Worm (Caenorhabditis elegans) whole organism, young adult: ENCODE data around the gene igdb-1.

Experiments
- B0019.2 ChIP-seq: fragments of 200-800 bp; sonication (Bioruptor generic); conservative IDR thresholded peaks from 2 replicates; pipeline ENCODE4 v1.3.6; 2022; ENCODE audit warnings: missing genetic modification reagents, missing genetic modification characterization, missing compliant biosample characterization
- D2030.7 ChIP-seq: fragments of 200-800 bp; sonication (Bioruptor generic); IDR thresholded peaks from 2 replicates; pipeline ENCODE4 v1.3.6; 2022; ENCODE audit warnings: missing genetic modification reagents, missing genetic modification characterization, missing compliant biosample characterization
- F57A8.1 ChIP-seq: fragments of 200-800 bp; sonication (Bioruptor generic); optimal IDR thresholded peaks from 2 replicates; lab custom pipeline; 2018; ENCODE audit warnings: mild to moderate bottlenecking, missing genetic modification characterization, moderate library complexity, missing compliant biosample characterization
- T26A5.8 ChIP-seq: sonication (generic microtip); optimal IDR thresholded peaks from 2 replicates; lab custom pipeline; 2016; ENCODE audit warnings: missing genetic modification characterization, missing compliant biosample characterization
- Y67H2A.10 ChIP-seq: fragments of 200-800 bp; sonication (Bioruptor generic); conservative IDR thresholded peaks from 2 replicates; pipeline ENCODE4 v1.3.6; 2022; ENCODE audit warnings: missing genetic modification reagents, missing genetic modification characterization, missing compliant biosample characterization
- Y95B8A.8 ChIP-seq: fragments of 200-800 bp; sonication (Bioruptor generic); IDR thresholded peaks from 2 replicates; pipeline ENCODE4 v1.3.6; 2022; ENCODE audit warnings: missing genetic modification reagents, missing genetic modification characterization, missing compliant biosample characterization
- aptf-3 ChIP-seq: fragments of 200-800 bp; sonication (Bioruptor generic); IDR thresholded peaks from 2 replicates; pipeline ENCODE4 v1.3.6; 2022; ENCODE audit warnings: missing genetic modification characterization, missing compliant biosample characterization
- atf-7 ChIP-seq: sonication (generic microtip); optimal IDR thresholded peaks from 2 replicates; lab custom pipeline; 2017; ENCODE audit warnings: mild to moderate bottlenecking, missing genetic modification characterization, missing compliant biosample characterization
- bed-1 ChIP-seq: fragments of 200-800 bp; sonication (Bioruptor generic); IDR thresholded peaks from 2 replicates; pipeline ENCODE4 v1.3.6; 2022; ENCODE audit warnings: missing genetic modification reagents, missing genetic modification characterization, missing compliant biosample characterization
- bed-2 ChIP-seq: fragments of 200-800 bp; sonication (Bioruptor generic); IDR thresholded peaks from 2 replicates; pipeline ENCODE4 v1.3.6; 2022; ENCODE audit warnings: missing genetic modification reagents, missing genetic modification characterization, missing compliant biosample characterization
- ccch-3 ChIP-seq: fragments of 200-800 bp; sonication (Bioruptor generic); optimal IDR thresholded peaks from 2 replicates; lab custom pipeline; 2018; ENCODE audit warnings: mild to moderate bottlenecking, missing genetic modification characterization, missing compliant biosample characterization
- cebp-2 ChIP-seq: fragments of 200-800 bp; sonication (Bioruptor generic); IDR thresholded peaks from 2 replicates; pipeline ENCODE4 v1.3.6; 2022; ENCODE audit warnings: missing genetic modification characterization, missing compliant biosample characterization
- ceh-91 ChIP-seq: fragments of 200-800 bp; sonication (Bioruptor generic); IDR thresholded peaks from 2 replicates; pipeline ENCODE4 v1.3.6; 2022; ENCODE audit warnings: missing genetic modification reagents, missing genetic modification characterization, missing compliant biosample characterization
- dox-1 ChIP-seq: fragments of 200-800 bp; sonication (Bioruptor generic); IDR thresholded peaks from 2 replicates; pipeline ENCODE4 v1.3.6; 2022; ENCODE audit warnings: missing genetic modification reagents, missing genetic modification characterization, missing compliant biosample characterization
- egl-44 ChIP-seq: fragments of 200-800 bp; sonication (Bioruptor generic); IDR thresholded peaks from 2 replicates; pipeline ENCODE4 v1.3.6; 2022; ENCODE audit warnings: missing genetic modification reagents, missing genetic modification characterization, missing compliant biosample characterization
- ekl-4 ChIP-seq: fragments of 200-800 bp; sonication (Bioruptor generic); IDR thresholded peaks from 2 replicates; pipeline ENCODE4 v1.3.6; 2022; ENCODE audit warnings: missing genetic modification reagents, missing genetic modification characterization, missing compliant biosample characterization
- hmg-1.2 ChIP-seq: fragments of 200-800 bp; sonication (Bioruptor generic); IDR thresholded peaks from 2 replicates; pipeline ENCODE4 v1.3.6; 2022; ENCODE audit warnings: missing genetic modification reagents, missing genetic modification characterization, missing compliant biosample characterization
- hmg-20 ChIP-seq: fragments of 200-800 bp; sonication (Bioruptor generic); IDR thresholded peaks from 2 replicates; pipeline ENCODE4 v1.3.6; 2022; ENCODE audit warnings: missing genetic modification reagents, missing genetic modification characterization, missing compliant biosample characterization
- lir-1 ChIP-seq: fragments of 200-800 bp; sonication (Bioruptor generic); conservative IDR thresholded peaks from 2 replicates; pipeline ENCODE4 v1.3.6; 2022; ENCODE audit warnings: missing genetic modification reagents, missing genetic modification characterization, missing compliant biosample characterization
- madf-10 ChIP-seq: sonication (generic microtip); optimal IDR thresholded peaks from 2 replicates; lab custom pipeline; 2016; ENCODE audit warnings: mild to moderate bottlenecking, missing genetic modification characterization, missing compliant biosample characterization
- madf-3 ChIP-seq: fragments of 200-800 bp; sonication (Bioruptor generic); IDR thresholded peaks from 2 replicates; pipeline ENCODE4 v1.3.6; 2022; ENCODE audit warnings: missing genetic modification reagents, missing genetic modification characterization, missing compliant biosample characterization
- mes-4 ChIP-seq: sonication (generic microtip); optimal IDR thresholded peaks from 2 replicates; lab custom pipeline; 2016; ENCODE audit warnings: missing genotype, missing genetic modification characterization, missing compliant biosample characterization
- nfyb-1 ChIP-seq: fragments of 200-800 bp; sonication (Bioruptor generic); IDR thresholded peaks from 2 replicates; pipeline ENCODE4 v1.3.6; 2022; ENCODE audit warnings: missing genetic modification reagents, missing genetic modification characterization, missing compliant biosample characterization
- nhr-80 ChIP-seq: sonication (generic microtip); optimal IDR thresholded peaks from 2 replicates; lab custom pipeline; 2016; ENCODE audit warnings: missing genetic modification characterization, missing compliant biosample characterization
- rpc-1 ChIP-seq, 2 experiments: fragments of 150-350 bp in 1 of 2; sonication (generic microtip) in 1 of 2; optimal IDR thresholded peaks; 2 replicates each; lab custom pipeline; 2014 to 2018; ENCODE audit warnings: missing biosample characterization in 1 of 2, missing genetic modification characterization in 1 of 2, missing genetic modification reagents in 1 of 2, missing genotype in 1 of 2
- sea-2 ChIP-seq: fragments of 200-800 bp; sonication (Bioruptor generic); IDR thresholded peaks from 2 replicates; pipeline ENCODE4 v1.3.6; 2022; ENCODE audit warnings: missing genetic modification characterization, missing compliant biosample characterization
- snpc-1.1 ChIP-seq: sonication (generic microtip); optimal IDR thresholded peaks from 2 replicates; lab custom pipeline; 2017; ENCODE audit warnings: missing genetic modification characterization, mild to moderate bottlenecking, missing compliant biosample characterization, antibody characterized with exemption, moderate library complexity, missing genotype, missing genetic modification reagents; ENCODE audit not compliant: insufficient read depth
- snpc-1.3 ChIP-seq: sonication (generic microtip); optimal IDR thresholded peaks from 2 replicates; lab custom pipeline; 2017; ENCODE audit warnings: missing genetic modification characterization, mild to moderate bottlenecking, missing compliant biosample characterization, antibody characterized with exemption, moderate library complexity, missing genotype, missing genetic modification reagents; ENCODE audit not compliant: insufficient read depth
- tbx-9 ChIP-seq: sonication (generic microtip); optimal IDR thresholded peaks from 2 replicates; lab custom pipeline; 2016; ENCODE audit warnings: borderline replicate concordance, missing genetic modification characterization, inconsistent platforms, missing compliant biosample characterization
- unc-62 ChIP-seq: fragments of 150-350 bp; optimal IDR thresholded peaks from 2 replicates; lab custom pipeline; 2014; ENCODE audit warnings: missing biosample characterization, missing genetic modification reagents, missing genetic modification characterization
- xnd-1 ChIP-seq: sonication (generic microtip); optimal IDR thresholded peaks from 2 replicates; lab custom pipeline; 2016; ENCODE audit warnings: missing genotype, missing genetic modification reagents, missing genetic modification characterization, missing compliant biosample characterization
- zfh-2 ChIP-seq: fragments of 200-800 bp; sonication (Bioruptor generic); conservative IDR thresholded peaks from 2 replicates; pipeline ENCODE4 v1.3.6; 2022; ENCODE audit warnings: missing genetic modification reagents, missing genetic modification characterization, missing compliant biosample characterization
- zim-3 ChIP-seq: sonication (generic microtip); optimal IDR thresholded peaks from 2 replicates; lab custom pipeline; 2017; ENCODE audit warnings: mild to moderate bottlenecking, missing genetic modification characterization, moderate library complexity, missing compliant biosample characterization
- ztf-22 ChIP-seq: fragments of 200-800 bp; sonication (Bioruptor generic); optimal IDR thresholded peaks from 2 replicates; lab custom pipeline; 2018; ENCODE audit warnings: mild to moderate bottlenecking, missing genetic modification characterization, moderate library complexity, missing compliant biosample characterization

The igdb-1 gene

ce11 chrIV:12435442-12435841 is 43.4 kb upstream of the igdb-1 start, which contains the start of gene irg-4:
Gene irg-4, plus strand, starts transcription at chrIV:12435833.
- TF ChIP-seq nhr-80 (tag; lab: Kevin White, UChicago) (peak; percentile 74), mes-4 (tag; lab: Kevin White, UChicago) (no peak)

ce11 chrIV:12438359-12438758 is 40.5 kb upstream of the igdb-1 start, which contains the start of gene clec-185:
Gene clec-185, plus strand, starts transcription at chrIV:12438659.
- TF ChIP-seq madf-3 (GFP tag; lab: Robert Waterston, UW) (no peak), lir-1 (GFP tag; lab: Robert Waterston, UW) (no peak), atf-7 (tag; lab: Kevin White, UChicago) (no peak), egl-44 (GFP tag; lab: Robert Waterston, UW) (no peak), B0019.2 (GFP tag; lab: Robert Waterston, UW) (no peak), zim-3 (no peak), snpc-1.1 (tag; lab: Kevin White, UChicago) (no peak), madf-10 (tag; lab: Kevin White, UChicago) (no peak), nfyb-1 (GFP tag; lab: Robert Waterston, UW) (no peak), bed-1 (GFP tag; lab: Robert Waterston, UW) (no peak), T26A5.8 (tag; lab: Kevin White, UChicago) (no peak), dox-1 (no peak), ekl-4 (no peak), hmg-20 (GFP tag; lab: Robert Waterston, UW) (no peak), aptf-3 (no peak), xnd-1 (tag; lab: Kevin White, UChicago) (no peak), F57A8.1 (GFP tag; lab: Kevin White, UChicago) (no peak)

- TF ChIP-seq zfh-2 (GFP tag; lab: Robert Waterston, UW) (no peak), bed-2 (GFP tag; lab: Robert Waterston, UW) (no peak), unc-62 (no peak), cebp-2 (GFP tag; lab: Robert Waterston, UW) (no peak), ccch-3 (GFP tag; lab: Kevin White, UChicago) (no peak)
Observed at ce11 chrIV:12441715-12442114, 37.1 kb upstream of the igdb-1 start, which contains the start of gene C25G4.17. Gene C25G4.17, plus strand, starts transcription at chrIV:12442015.

ce11 chrIV:12443936-12444335 is 34.9 kb upstream of the igdb-1 start, which contains the start of gene C25G4.2:
Gene C25G4.2, minus strand, starts transcription at chrIV:12444035.
- no peak for TF ChIP-seq F57A8.1 (GFP tag; lab: Kevin White, UChicago)
- no peak for TF ChIP-seq hmg-1.2 (GFP tag; lab: Robert Waterston, UW)
- TF ChIP-seq ceh-91 (GFP tag; lab: Robert Waterston, UW) = no peak
- no peak for TF ChIP-seq Y95B8A.8 (GFP tag; lab: Robert Waterston, UW)
- TF ChIP-seq Y67H2A.10 (GFP tag; lab: Robert Waterston, UW) = no peak
- TF ChIP-seq tbx-9 (tag; lab: Kevin White, UChicago) = no peak
- no peak for TF ChIP-seq snpc-1.3 (tag; lab: Kevin White, UChicago)
- no peak for TF ChIP-seq ztf-22
- no peak for TF ChIP-seq rpc-1 (optimal IDR thresholded peaks at IDR 0.05; lab: Kevin White, UChicago)
- TF ChIP-seq rpc-1 (tag; optimal IDR thresholded peaks at IDR 0.05; lab: Kevin White, UChicago) = no peak
- no peak for TF ChIP-seq aptf-3
- TF ChIP-seq D2030.7 = no peak
- TF ChIP-seq sea-2 = no peak
